Worm (Caenorhabditis elegans) whole organism, L1 larva: ENCODE data around the gene grld-1.
A peak's percentile ranks its signal among the peaks of the same experiment; 100 is the strongest.

Experiments
- C04F5.9 ChIP-seq: sonication (generic microtip); optimal IDR thresholded peaks from 2 replicates; lab custom pipeline; 2016; ENCODE audit warnings: missing genetic modification characterization, missing compliant biosample characterization
- C16A3.4 ChIP-seq: fragments of 150-350 bp; optimal IDR thresholded peaks from 2 replicates; lab custom pipeline; 2014; ENCODE audit warnings: missing biosample characterization, missing genetic modification characterization
- blmp-1 ChIP-seq: fragments of 150-350 bp; optimal IDR thresholded peaks from 2 replicates; lab custom pipeline; 2014; ENCODE audit warnings: missing biosample characterization, missing genetic modification characterization
- ceh-88 ChIP-seq: fragments of 200-800 bp; sonication (Bioruptor generic); IDR thresholded peaks from 2 replicates; pipeline ENCODE4 v1.3.6; 2022; ENCODE audit warnings: missing genetic modification characterization, missing compliant biosample characterization
- ceh-90 ChIP-seq: sonication (generic microtip); optimal IDR thresholded peaks from 2 replicates; lab custom pipeline; 2016; ENCODE audit warnings: missing genetic modification characterization, missing compliant biosample characterization
- ces-1 ChIP-seq: fragments of 150-350 bp; optimal IDR thresholded peaks from 2 replicates; lab custom pipeline; 2014; ENCODE audit warnings: missing biosample characterization, missing genetic modification reagents, missing genetic modification characterization
- dpl-1 ChIP-seq, 3 experiments: fragments of 150-350 bp in 2 of 3; sonication (generic microtip) in 1 of 3; optimal IDR thresholded peaks; 2 replicates each; lab custom pipeline; 2014 to 2017; ENCODE audit warnings: missing biosample characterization in 3 of 3, missing genetic modification characterization in 3 of 3, missing genetic modification reagents in 3 of 3
- dsc-1 ChIP-seq: sonication (generic microtip); optimal IDR thresholded peaks from 2 replicates; lab custom pipeline; 2016; ENCODE audit warnings: mild to moderate bottlenecking, missing genetic modification characterization, missing compliant biosample characterization
- efl-1 ChIP-seq, 4 experiments: fragments of 150-350 bp; optimal IDR thresholded peaks in 3 of 4; peaks in 1 of 4; 1 replicate in 1 of 4; 2 replicates in 3 of 4; lab custom pipeline; 2014; ENCODE audit warnings: missing biosample characterization in 2 of 4, missing genetic modification characterization in 2 of 4, missing genetic modification reagents in 2 of 4
- elt-3 ChIP-seq, 6 experiments: fragments of 150-350 bp in 1 of 6; sonication (generic microtip); optimal IDR thresholded peaks; 2 replicates each; lab custom pipeline; 2017 to 2018; ENCODE audit warnings: missing biosample characterization in 6 of 6, missing genetic modification characterization in 6 of 6, inconsistent platforms in 1 of 6
- fkh-10 ChIP-seq: sonication (generic microtip); optimal IDR thresholded peaks from 2 replicates; lab custom pipeline; 2017; ENCODE audit warnings: missing biosample characterization, missing genetic modification reagents, missing genetic modification characterization
- fkh-4 ChIP-seq: sonication (generic microtip); optimal IDR thresholded peaks from 2 replicates; lab custom pipeline; 2016; ENCODE audit warnings: missing compliant biosample characterization, missing genetic modification characterization, borderline replicate concordance
- grh-1 ChIP-seq: fragments of 200-800 bp; sonication (Bioruptor generic); IDR thresholded peaks from 2 replicates; pipeline ENCODE4 v1.3.6; 2022; ENCODE audit warnings: missing genetic modification reagents, missing genetic modification characterization, missing compliant biosample characterization
- hpl-2 ChIP-seq: fragments of 150-350 bp; optimal IDR thresholded peaks from 2 replicates; lab custom pipeline; 2014; ENCODE audit warnings: missing biosample characterization, missing genetic modification reagents, missing genetic modification characterization
- isw-1 ChIP-seq: fragments of 200-800 bp; sonication (Bioruptor generic); IDR thresholded peaks from 2 replicates; pipeline ENCODE4 v1.3.6; 2022; ENCODE audit warnings: missing genetic modification characterization, missing compliant biosample characterization
- jun-1 ChIP-seq: fragments of 150-350 bp; optimal IDR thresholded peaks from 2 replicates; lab custom pipeline; 2014; ENCODE audit warnings: missing biosample characterization, missing genetic modification reagents, missing genetic modification characterization
- lin-14 ChIP-seq: fragments of 200-800 bp; sonication (Bioruptor generic); optimal IDR thresholded peaks from 2 replicates; lab custom pipeline; 2018; ENCODE audit warnings: mild to moderate bottlenecking, missing genetic modification characterization, moderate library complexity, missing compliant biosample characterization
- lin-39 ChIP-seq: fragments of 150-350 bp; optimal IDR thresholded peaks from 2 replicates; lab custom pipeline; 2014; ENCODE audit warnings: missing biosample characterization, missing genetic modification reagents, missing genetic modification characterization
- lir-3 ChIP-seq: sonication (generic microtip); optimal IDR thresholded peaks from 2 replicates; lab custom pipeline; 2016; ENCODE audit warnings: mild to moderate bottlenecking, missing genetic modification characterization, moderate library complexity, missing compliant biosample characterization; ENCODE audit not compliant: poor library complexity
- lsy-2 ChIP-seq, 2 experiments: fragments of 150-350 bp; optimal IDR thresholded peaks; 2 replicates each; lab custom pipeline; 2014; ENCODE audit warnings: missing biosample characterization in 2 of 2, missing genetic modification characterization in 2 of 2
- mdl-1 ChIP-seq, 2 experiments: fragments of 150-350 bp; optimal IDR thresholded peaks; 2 replicates each; lab custom pipeline; 2014 to 2017; ENCODE audit warnings: missing biosample characterization in 2 of 2, missing genetic modification characterization in 2 of 2, inconsistent platforms in 1 of 2
- nhr-71 ChIP-seq: sonication (generic microtip); optimal IDR thresholded peaks from 2 replicates; lab custom pipeline; 2016; ENCODE audit warnings: mild to moderate bottlenecking, missing genetic modification characterization, moderate library complexity, missing compliant biosample characterization
- nhr-77 ChIP-seq: fragments of 150-350 bp; optimal IDR thresholded peaks from 2 replicates; lab custom pipeline; 2014; ENCODE audit warnings: missing biosample characterization, missing genetic modification characterization
- nhr-85 ChIP-seq: sonication (generic microtip); peaks from one replicate; lab custom pipeline; 2016; ENCODE audit warnings: missing genetic modification characterization, inconsistent platforms, missing compliant biosample characterization
- pqm-1 ChIP-seq: sonication (generic microtip); optimal IDR thresholded peaks from 3 replicates; lab custom pipeline; 2017; ENCODE audit warnings: missing biosample characterization, missing genetic modification characterization
- rnt-1 ChIP-seq: sonication (generic microtip); optimal IDR thresholded peaks from 2 replicates; lab custom pipeline; 2016; ENCODE audit warnings: mild to moderate bottlenecking, missing genetic modification characterization, moderate library complexity, missing compliant biosample characterization
- snpc-4 ChIP-seq: fragments of 150-350 bp; optimal IDR thresholded peaks from 2 replicates; lab custom pipeline; 2014; ENCODE audit warnings: missing biosample characterization, missing genetic modification characterization
- sup-37 ChIP-seq: fragments of 200-800 bp; sonication (Bioruptor generic); optimal IDR thresholded peaks from 2 replicates; lab custom pipeline; 2018; ENCODE audit warnings: mild to moderate bottlenecking, missing genetic modification characterization, missing compliant biosample characterization
- tbx-2 ChIP-seq: sonication (generic microtip); optimal IDR thresholded peaks from 2 replicates; lab custom pipeline; 2016; ENCODE audit warnings: missing genetic modification characterization, missing compliant biosample characterization
- unc-30 ChIP-seq: sonication (generic microtip); optimal IDR thresholded peaks from 2 replicates; lab custom pipeline; 2017; ENCODE audit warnings: missing biosample characterization, missing genetic modification characterization
- unc-62 ChIP-seq: fragments of 150-350 bp; optimal IDR thresholded peaks from 2 replicates; lab custom pipeline; 2014; ENCODE audit warnings: missing biosample characterization, missing genetic modification reagents, missing genetic modification characterization
- unc-86 ChIP-seq: sonication (generic microtip); optimal IDR thresholded peaks from 2 replicates; lab custom pipeline; 2016; ENCODE audit warnings: missing genetic modification characterization, missing compliant biosample characterization
- zag-1 ChIP-seq: fragments of 150-350 bp; optimal IDR thresholded peaks from 2 replicates; lab custom pipeline; 2014; ENCODE audit warnings: missing biosample characterization, missing genetic modification characterization
- zip-4 ChIP-seq: fragments of 200-800 bp; sonication (Bioruptor generic); optimal IDR thresholded peaks from 2 replicates; lab custom pipeline; 2018; ENCODE audit warnings: mild to moderate bottlenecking, missing genetic modification characterization, moderate library complexity, missing compliant biosample characterization
- ztf-4 ChIP-seq: fragments of 150-350 bp; optimal IDR thresholded peaks from 2 replicates; lab custom pipeline; 2014; ENCODE audit warnings: missing biosample characterization, missing genetic modification characterization

grld-1 gene

ce11 chrIV:97681-98080 lies 28.1 kb downstream of the grld-1 start:
- TF ChIP-seq lin-14 (GFP tag; lab: Kevin White, UChicago), result peak; percentile 6
- TF ChIP-seq tbx-2 (tag; lab: Kevin White, UChicago), result no peak
- no peak for TF ChIP-seq unc-30 (tag; lab: Kevin White, UChicago)
- TF ChIP-seq fkh-10 (GFP tag; lab: Kevin White, UChicago), result peak; percentile 24
- TF ChIP-seq lin-39, result no peak
- no peak for TF ChIP-seq sup-37

- TF ChIP-seq C04F5.9 (no peak), sup-37 (no peak), efl-1 (optimal IDR thresholded peaks at IDR 0.05; lab: Kevin White, UChicago) (no peak), efl-1 (GFP tag; optimal IDR thresholded peaks at IDR 0.05 in 1 of 2; lab: Kevin White, UChicago) (no peak), ces-1 (no peak), nhr-71 (tag; lab: Kevin White, UChicago) (no peak), mdl-1 (tag; optimal IDR thresholded peaks at IDR 0.05; lab: Kevin White, UChicago) (no peak), unc-62 (no peak), jun-1 (tag; lab: Kevin White, UChicago) (no peak), grh-1 (GFP tag; lab: Robert Waterston, UW) (no peak), tbx-2 (tag; lab: Kevin White, UChicago) (no peak), zip-4 (GFP tag; lab: Kevin White, UChicago) (no peak), zag-1 (no peak), nhr-77 (tag; lab: Kevin White, UChicago) (no peak), lin-14 (GFP tag; lab: Kevin White, UChicago) (no peak), unc-86 (tag; lab: Kevin White, UChicago) (no peak), lir-3 (tag; lab: Kevin White, UChicago) (no peak), elt-3 (tag; optimal IDR thresholded peaks at IDR 0.05; lab: Kevin White, UChicago) (no peak)
These were observed 34.1 kb downstream of the grld-1 start, which contains the start of gene tpa-1 for ce11 chrIV:91680-92079. Gene tpa-1, plus strand, starts transcription at chrIV:91980.

DNA sequence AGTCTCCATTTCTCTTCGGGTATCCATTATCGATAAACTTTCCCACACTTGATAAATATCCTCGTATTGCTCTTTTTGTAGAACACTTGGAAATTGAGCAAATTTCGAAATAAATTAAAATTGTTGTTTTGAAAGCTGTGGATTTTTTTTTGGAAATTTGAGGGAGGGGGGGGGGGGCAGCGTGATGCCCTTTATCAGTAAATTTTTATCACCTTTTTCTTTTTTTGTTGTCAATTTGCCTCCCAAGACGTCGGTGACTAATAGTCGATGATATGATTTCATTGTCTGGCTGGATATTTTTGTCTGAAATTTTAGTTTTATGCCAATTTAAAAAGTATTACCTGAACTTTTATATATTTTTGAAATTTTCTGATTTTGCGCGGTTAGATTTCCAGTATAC lies 35.7 kb downstream of the grld-1 start, which contains the start of gene scl-23:
scl-23 (minus strand) TSS at position 101 of the 400 bp plus-strand sequence.
- no peak for TF ChIP-seq grh-1 (GFP tag; lab: Robert Waterston, UW)
- TF ChIP-seq dpl-1 (GFP tag; optimal IDR thresholded peaks at IDR 0.05; lab: Kevin White, UChicago), result no peak
- TF ChIP-seq hpl-2 (GFP tag; lab: Kevin White, UChicago), result no peak
- TF ChIP-seq C16A3.4, result no peak
- no peak for TF ChIP-seq snpc-4 (tag; lab: Kevin White, UChicago)
- TF ChIP-seq rnt-1 (tag; lab: Kevin White, UChicago), result no peak

ce11 chrIV:86744-87143 lies 39.0 kb downstream of the grld-1 start:
- TF ChIP-seq lsy-2 (tag; optimal IDR thresholded peaks at IDR 0.05; lab: Kevin White, UChicago) (no peak), pqm-1 (tag; lab: Kevin White, UChicago) (no peak), efl-1 (optimal IDR thresholded peaks at IDR 0.05; lab: Kevin White, UChicago) (no peak), efl-1 (GFP tag; optimal IDR thresholded peaks at IDR 0.05 in 1 of 2; lab: Kevin White, UChicago) (peak in 1 of 2 experiments; percentile 90), ztf-4 (tag; lab: Kevin White, UChicago) (no peak)

ce11 chrIV:82309-82708 lies 43.4 kb downstream of the grld-1 start:
- TF ChIP-seq rnt-1 (tag; lab: Kevin White, UChicago) (peak; percentile 35), nhr-85 (tag; lab: Kevin White, UChicago) (peak; percentile 42), isw-1 (GFP tag; lab: Robert Waterston, UW) (no peak), lin-39 (no peak), fkh-4 (tag; lab: Kevin White, UChicago) (peak; percentile 69), dsc-1 (peak; percentile 90)

DNA sequence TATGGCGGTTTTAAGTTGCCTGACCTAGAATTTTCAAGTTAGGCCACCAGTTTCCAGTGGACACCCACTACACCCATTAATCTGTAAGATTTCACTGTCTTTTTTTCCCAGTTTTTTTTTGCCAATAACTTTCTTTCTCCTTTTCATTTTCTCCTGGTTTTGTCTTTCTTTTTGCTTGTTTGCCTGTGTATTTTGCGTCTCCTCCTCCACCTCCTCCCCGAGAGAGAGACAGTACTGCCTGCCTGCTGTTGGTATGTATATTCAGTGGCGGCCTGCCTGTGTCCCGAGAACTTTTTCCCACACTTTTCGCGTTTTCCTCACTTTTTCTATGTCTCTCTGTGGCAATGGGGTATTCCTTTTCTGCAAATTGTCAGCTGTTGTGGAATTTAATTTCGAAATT lies 44.3 kb downstream of the grld-1 start:
- peak; percentile 46 for TF ChIP-seq blmp-1 (tag; lab: Kevin White, UChicago)
- no peak for TF ChIP-seq ceh-88 (GFP tag; lab: Robert Waterston, UW)
- no peak for TF ChIP-seq efl-1 (optimal IDR thresholded peaks at IDR 0.05; lab: Kevin White, UChicago)
- TF ChIP-seq efl-1 (GFP tag; optimal IDR thresholded peaks at IDR 0.05 in 1 of 2; lab: Kevin White, UChicago), result peak in 1 of 2 experiments; percentile 82
- no peak for TF ChIP-seq hpl-2 (GFP tag; lab: Kevin White, UChicago)
- peak; percentile 58 for TF ChIP-seq nhr-85 (tag; lab: Kevin White, UChicago)
- no peak for TF ChIP-seq ceh-90 (tag; lab: Kevin White, UChicago)
